Worm (Caenorhabditis elegans) whole organism, L3 larva: ENCODE measurements around the gene pbo-4.

Experiments
- ama-1 ChIP-seq: fragments of 150-350 bp; optimal IDR thresholded peaks from 2 replicates; lab custom pipeline; 2018
- fkh-10 ChIP-seq: sonication (generic microtip); optimal IDR thresholded peaks from 2 replicates; lab custom pipeline; 2017; ENCODE audit warnings: missing biosample characterization, missing genetic modification reagents, missing genetic modification characterization
- jun-1 ChIP-seq: fragments of 150-350 bp; optimal IDR thresholded peaks from 2 replicates; lab custom pipeline; 2014; ENCODE audit warnings: missing biosample characterization, missing genetic modification reagents, missing genetic modification characterization
- mdl-1 ChIP-seq: fragments of 150-350 bp; optimal IDR thresholded peaks from 2 replicates; lab custom pipeline; 2014; ENCODE audit warnings: missing biosample characterization, missing genetic modification characterization
- nfya-1 ChIP-seq: sonication (generic microtip); optimal IDR thresholded peaks from 2 replicates; lab custom pipeline; 2017; ENCODE audit warnings: missing genetic modification characterization, mild to moderate bottlenecking, missing compliant biosample characterization, antibody characterized with exemption, moderate library complexity; ENCODE audit not compliant: insufficient read depth
- nhr-23 ChIP-seq: fragments of 150-350 bp; optimal IDR thresholded peaks from 2 replicates; lab custom pipeline; 2014; ENCODE audit warnings: missing biosample characterization, missing genetic modification reagents, missing genetic modification characterization
- nhr-237 ChIP-seq: fragments of 150-350 bp; optimal IDR thresholded peaks from 2 replicates; lab custom pipeline; 2014; ENCODE audit warnings: missing biosample characterization, missing genetic modification characterization
- nhr-25 ChIP-seq: sonication (generic microtip); optimal IDR thresholded peaks from 2 replicates; lab custom pipeline; 2017; ENCODE audit warnings: missing biosample characterization, missing genetic modification characterization
- pha-4 ChIP-seq: fragments of 150-350 bp; optimal IDR thresholded peaks from 2 replicates; lab custom pipeline; 2014; ENCODE audit warnings: missing biosample characterization, missing genetic modification reagents, missing genetic modification characterization

- TF ChIP-seq pha-4 (tag; lab: Kevin White, UChicago), result no peak
- no peak for TF ChIP-seq mdl-1 (tag; lab: Kevin White, UChicago)
- no peak for TF ChIP-seq nhr-237 (tag; lab: Kevin White, UChicago)
- no peak for TF ChIP-seq nfya-1
- no peak for TF ChIP-seq ama-1 (lab: Kevin White, UChicago)
- no peak for TF ChIP-seq nhr-25
- no peak for TF ChIP-seq nhr-23
- no peak for TF ChIP-seq jun-1 (tag; lab: Kevin White, UChicago)
- no peak for TF ChIP-seq fkh-10
These were observed 4.5 kb downstream of the pbo-4 start, which contains the start of gene nlp-19 for ce11 chrX:10958427-10958826.
